Fruit fly (Drosophila melanogaster) whole organism, embryonic: ENCODE measurements around the gene CG12289.

Experiments used
- CG10209 ChIP-seq: fragments of 200-800 bp; sonication (Bioruptor generic); optimal IDR thresholded peaks from 3 replicates; lab custom pipeline; 2017; ENCODE audit warnings: missing biosample characterization, mild to moderate bottlenecking, missing genetic modification characterization, missing genetic modification reagents
- CG10267 ChIP-seq: fragments of 200-800 bp; sonication (Bioruptor generic); optimal IDR thresholded peaks from 2 replicates; lab custom pipeline; 2018; ENCODE audit warnings: missing biosample characterization, mild to moderate bottlenecking, missing genetic modification characterization, moderate library complexity
- CG10654 ChIP-seq: fragments of 200-800 bp; sonication (Bioruptor generic); optimal IDR thresholded peaks from 2 replicates; lab custom pipeline; 2016; ENCODE audit warnings: missing biosample characterization, missing genetic modification characterization
- CG12071 ChIP-seq: fragments of 200-800 bp; sonication (Bioruptor generic); optimal IDR thresholded peaks from 3 replicates; lab custom pipeline; 2018; ENCODE audit warnings: missing biosample characterization, mild to moderate bottlenecking, missing genetic modification characterization
- CG12299 ChIP-seq: fragments of 200-800 bp; sonication (Bioruptor generic); optimal IDR thresholded peaks from 2 replicates; lab custom pipeline; 2018; ENCODE audit warnings: missing biosample characterization, mild to moderate bottlenecking, missing genetic modification characterization
- CG1233 ChIP-seq: fragments of 200-800 bp; sonication (Bioruptor generic); optimal IDR thresholded peaks from 4 replicates; lab custom pipeline; 2018; ENCODE audit warnings: missing biosample characterization, mild to moderate bottlenecking, missing genetic modification characterization
- CG13287 ChIP-seq: fragments of 200-800 bp; sonication (Bioruptor generic); IDR thresholded peaks from 2 replicates; pipeline ENCODE4 v1.3.6; 2022; ENCODE audit warnings: missing biosample characterization, missing genetic modification characterization; ENCODE audit not compliant: partially characterized antibody
- CG14667 ChIP-seq: fragments of 200-800 bp; sonication (Bioruptor generic); IDR thresholded peaks from 2 replicates; pipeline ENCODE4 v1.3.6; 2022; ENCODE audit warnings: missing biosample characterization, missing genetic modification characterization
- CG1529 ChIP-seq: fragments of 200-800 bp; sonication (Bioruptor generic); optimal IDR thresholded peaks from 3 replicates; lab custom pipeline; 2018; ENCODE audit warnings: missing biosample characterization, missing genetic modification characterization
- CG15601 ChIP-seq: fragments of 200-800 bp; sonication (Bioruptor generic); optimal IDR thresholded peaks from 3 replicates; lab custom pipeline; 2019; ENCODE audit warnings: missing biosample characterization, mild to moderate bottlenecking, missing genetic modification characterization, moderate library complexity
- CG15696 ChIP-seq: fragments of 200-800 bp; sonication (Bioruptor generic); optimal IDR thresholded peaks from 2 replicates; lab custom pipeline; 2019; ENCODE audit warnings: missing biosample characterization, mild to moderate bottlenecking, missing genetic modification characterization, moderate library complexity
- CG1792 ChIP-seq: fragments of 200-800 bp; sonication (Bioruptor generic); optimal IDR thresholded peaks from 2 replicates; lab custom pipeline; 2016; ENCODE audit warnings: missing biosample characterization, missing genetic modification characterization
- CG2116 ChIP-seq: fragments of 200-800 bp; sonication (Bioruptor generic); optimal IDR thresholded peaks from 3 replicates; lab custom pipeline; 2018; ENCODE audit warnings: missing biosample characterization, mild to moderate bottlenecking, missing genetic modification characterization
- CG2202 ChIP-seq: fragments of 200-800 bp; sonication (Bioruptor generic); optimal IDR thresholded peaks from 2 replicates; lab custom pipeline; 2018; ENCODE audit warnings: missing biosample characterization, mild to moderate bottlenecking, missing genetic modification characterization
- CG2889 ChIP-seq: fragments of 200-800 bp; sonication (Bioruptor generic); IDR thresholded peaks from 3 replicates; pipeline ENCODE4 v1.3.6; 2022; ENCODE audit warnings: missing biosample characterization, missing genetic modification characterization
- CG31441 ChIP-seq: fragments of 200-800 bp; sonication (Bioruptor generic); IDR thresholded peaks from 2 replicates; pipeline ENCODE4 v1.3.6; 2022; ENCODE audit warnings: missing biosample characterization, missing genetic modification characterization
- CG34224 ChIP-seq: fragments of 200-800 bp; sonication (Bioruptor generic); IDR thresholded peaks from 3 replicates; pipeline ENCODE4 v1.3.6; 2022; ENCODE audit warnings: missing biosample characterization, missing genetic modification characterization; ENCODE audit not compliant: partially characterized antibody
- CG7357 ChIP-seq: fragments of 200-800 bp; sonication (Bioruptor generic); IDR thresholded peaks from 3 replicates; pipeline ENCODE4 v1.3.6; 2022; ENCODE audit warnings: missing biosample characterization, missing genetic modification characterization
- CG8388 ChIP-seq: fragments of 200-800 bp; sonication (Bioruptor generic); optimal IDR thresholded peaks from 2 replicates; lab custom pipeline; 2019; ENCODE audit warnings: missing biosample characterization, mild to moderate bottlenecking, missing genetic modification characterization, moderate library complexity
- CG9437 ChIP-seq: fragments of 200-800 bp; sonication (Bioruptor generic); optimal IDR thresholded peaks from 2 replicates; lab custom pipeline; 2018; ENCODE audit warnings: missing biosample characterization, mild to moderate bottlenecking, missing genetic modification characterization
- CHES-1-like ChIP-seq: fragments of 200-800 bp; sonication (Bioruptor generic); optimal IDR thresholded peaks from 2 replicates; lab custom pipeline; 2016; ENCODE audit warnings: missing biosample characterization, missing genetic modification characterization
- Dbx ChIP-seq: fragments of 200-800 bp; sonication (Bioruptor generic); IDR thresholded peaks from 3 replicates; pipeline ENCODE4 v1.3.6; 2022; ENCODE audit warnings: missing biosample characterization, missing genetic modification characterization
- HLH3B ChIP-seq: fragments of 200-800 bp; sonication (Bioruptor generic); IDR thresholded peaks from 2 replicates; pipeline ENCODE4 v1.3.6; 2022; ENCODE audit warnings: missing biosample characterization, missing genetic modification characterization
- Hr51 ChIP-seq, 2 experiments: fragments of 200-800 bp; sonication (Bioruptor generic); optimal IDR thresholded peaks; 2 replicates in 1 of 2; 3 replicates in 1 of 2; lab custom pipeline; 2016 to 2018; ENCODE audit warnings: missing biosample characterization in 2 of 2, missing genetic modification characterization in 2 of 2, mild to moderate bottlenecking in 1 of 2, moderate library complexity in 1 of 2
- Jarid2 ChIP-seq: fragments of 200-800 bp; sonication (Bioruptor generic); optimal IDR thresholded peaks from 3 replicates; lab custom pipeline; 2017; ENCODE audit warnings: mild to moderate bottlenecking, missing biosample characterization, missing genetic modification reagents, missing genetic modification characterization
- NfI ChIP-seq: fragments of 200-800 bp; sonication (Bioruptor generic); optimal IDR thresholded peaks from 3 replicates; lab custom pipeline; 2018; ENCODE audit warnings: missing biosample characterization, mild to moderate bottlenecking, missing genetic modification characterization, moderate library complexity
- Stat92E ChIP-seq, 3 experiments: fragments of >200 bp in 2 of 3; fragments of 200-800 bp in 1 of 3; sonication (Bioruptor generic) in 1 of 3; optimal IDR thresholded peaks; 2 replicates each; lab custom pipeline; 2017 to 2019; ENCODE audit warnings: missing biosample characterization in 3 of 3, missing genetic modification characterization in 3 of 3, mild to moderate bottlenecking in 1 of 3, moderate library complexity in 1 of 3
- Trl ChIP-seq, 3 experiments: fragments of >200 bp in 2 of 3; fragments of 200-800 bp in 1 of 3; sonication (Bioruptor generic) in 1 of 3; optimal IDR thresholded peaks; 2 replicates in 1 of 3; 3 replicates in 2 of 3; lab custom pipeline; 2016 to 2017; ENCODE audit warnings: missing biosample characterization in 1 of 3, missing genetic modification characterization in 1 of 3
- ab ChIP-seq: fragments of 200-800 bp; sonication (Bioruptor generic); optimal IDR thresholded peaks from 2 replicates; lab custom pipeline; 2016; ENCODE audit warnings: missing biosample characterization, missing genetic modification characterization
- az2 ChIP-seq: fragments of 200-800 bp; sonication (Bioruptor generic); optimal IDR thresholded peaks from 3 replicates; lab custom pipeline; 2016; ENCODE audit warnings: missing biosample characterization, missing genetic modification characterization
- chinmo ChIP-seq: fragments of 200-800 bp; sonication (Bioruptor generic); IDR thresholded peaks from 4 replicates; pipeline ENCODE4 v1.3.6; 2022; ENCODE audit warnings: missing biosample characterization, missing genetic modification characterization; ENCODE audit not compliant: partially characterized antibody
- ci ChIP-seq: fragments of 200-800 bp; sonication (Bioruptor generic); IDR thresholded peaks from 3 replicates; pipeline ENCODE4 v1.3.6; 2022; ENCODE audit warnings: missing biosample characterization, missing genetic modification characterization
- corto ChIP-seq: fragments of 200-800 bp; sonication (Bioruptor generic); optimal IDR thresholded peaks from 2 replicates; lab custom pipeline; 2016; ENCODE audit warnings: missing biosample characterization, mild to moderate bottlenecking, missing genetic modification characterization, moderate library complexity
- gcm2 ChIP-seq: fragments of 200-800 bp; sonication (Bioruptor generic); optimal IDR thresholded peaks from 2 replicates; lab custom pipeline; 2016; ENCODE audit warnings: missing biosample characterization, missing genetic modification characterization
- h ChIP-seq: fragments of >200 bp; optimal IDR thresholded peaks from 2 replicates; lab custom pipeline; 2017
- inv ChIP-seq: fragments of 200-800 bp; sonication (Bioruptor generic); IDR thresholded peaks from 2 replicates; pipeline ENCODE4 v1.3.6; 2022; ENCODE audit warnings: missing biosample characterization, missing genetic modification characterization; ENCODE audit not compliant: partially characterized antibody
- lola ChIP-seq, 3 experiments: fragments of >200 bp in 2 of 3; fragments of 200-800 bp in 1 of 3; sonication (Bioruptor generic) in 1 of 3; optimal IDR thresholded peaks; 2 replicates each; lab custom pipeline; 2017 to 2019; ENCODE audit warnings: missing biosample characterization in 3 of 3, missing genetic modification characterization in 3 of 3, mild to moderate bottlenecking in 1 of 3, moderate library complexity in 1 of 3
- otp ChIP-seq: fragments of 200-800 bp; sonication (Bioruptor generic); IDR thresholded peaks from 3 replicates; pipeline ENCODE4, ENCODE4 v1.3.6; 2022; ENCODE audit warnings: missing biosample characterization, missing genetic modification characterization
- p53 ChIP-seq: fragments of 200-800 bp; sonication (Bioruptor generic); optimal IDR thresholded peaks from 2 replicates; lab custom pipeline; 2016; ENCODE audit warnings: missing biosample characterization, missing genetic modification characterization
- pzg ChIP-seq: fragments of 200-800 bp; sonication (Bioruptor generic); optimal IDR thresholded peaks from 3 replicates; lab custom pipeline; 2018; ENCODE audit warnings: missing biosample characterization, mild to moderate bottlenecking, missing genetic modification characterization, moderate library complexity
- ranshi ChIP-seq: fragments of 200-800 bp; sonication (Bioruptor generic); IDR thresholded peaks from 2 replicates; pipeline ENCODE4 v1.3.6; 2022; ENCODE audit warnings: missing biosample characterization, missing genetic modification characterization
- sim ChIP-seq: fragments of 200-800 bp; sonication (Bioruptor generic); IDR thresholded peaks from 2 replicates; pipeline ENCODE4 v1.3.6; 2022; ENCODE audit warnings: missing biosample characterization, missing genetic modification characterization
- slp2 ChIP-seq: fragments of 200-800 bp; sonication (Bioruptor generic); optimal IDR thresholded peaks from 2 replicates; lab custom pipeline; 2016; ENCODE audit warnings: missing biosample characterization, missing genetic modification characterization
- sqz ChIP-seq: fragments of 200-800 bp; sonication (Bioruptor generic); optimal IDR thresholded peaks from 3 replicates; lab custom pipeline; 2018; ENCODE audit warnings: missing biosample characterization, mild to moderate bottlenecking, missing genetic modification characterization
- ssp ChIP-seq: fragments of 200-800 bp; sonication (Bioruptor generic); IDR thresholded peaks from 2 replicates; pipeline ENCODE4 v1.3.6; 2022; ENCODE audit warnings: missing biosample characterization, missing genetic modification characterization
- trem ChIP-seq: fragments of 200-800 bp; optimal IDR thresholded peaks from 3 replicates; lab custom pipeline; 2019; ENCODE audit warnings: missing biosample characterization, mild to moderate bottlenecking, missing genetic modification characterization, moderate library complexity
- unpg ChIP-seq: fragments of 200-800 bp; sonication (Bioruptor generic); optimal IDR thresholded peaks from 3 replicates; lab custom pipeline; 2018; ENCODE audit warnings: missing biosample characterization, mild to moderate bottlenecking, missing genetic modification characterization, moderate library complexity

CG12289 gene

DNA sequence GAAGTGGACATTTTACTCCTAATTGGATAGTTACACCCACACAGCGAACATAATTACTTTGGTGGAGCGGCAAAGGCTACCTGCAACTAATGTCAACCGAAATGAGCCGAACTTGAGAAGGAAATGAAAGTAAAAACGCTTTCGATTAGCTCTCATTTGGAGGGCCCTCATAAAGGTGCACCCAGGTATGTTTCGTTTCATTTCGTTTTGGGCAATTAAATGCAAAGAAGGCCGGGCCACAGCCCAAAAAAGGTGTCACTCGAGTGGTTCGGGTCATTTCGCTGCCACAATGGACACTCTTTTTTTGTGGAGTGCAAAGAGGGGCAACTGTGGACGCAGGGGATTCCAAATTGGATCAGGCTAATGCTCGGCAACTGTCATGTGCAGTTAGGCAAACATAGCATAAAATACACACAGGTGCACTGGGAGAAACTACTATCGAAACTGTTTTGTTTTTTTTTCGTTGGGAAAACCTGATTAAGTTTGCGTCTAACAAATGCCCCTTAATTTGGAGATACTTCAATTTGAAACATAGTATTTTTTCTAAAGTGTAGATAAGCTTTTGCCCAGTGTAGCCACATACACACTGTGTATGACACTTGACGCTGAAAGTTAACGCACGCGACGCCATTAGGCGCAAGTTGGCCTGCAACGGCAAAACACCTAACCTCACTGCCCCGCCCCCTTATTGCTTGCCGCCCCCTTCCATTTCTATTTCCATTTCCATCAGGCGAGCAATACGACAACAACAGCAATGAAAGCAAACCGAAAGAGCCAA is 41.6 kb downstream of the CG12289 start (continued):
- TF ChIP-seq trem (tag; lab: Kevin White, UChicago), result peak; percentile 32
- no peak for TF ChIP-seq sqz (GFP tag; lab: Kevin White, UChicago)
- TF ChIP-seq CG15601 (tag; lab: Kevin White, UChicago), result peak; percentile 84
- no peak for TF ChIP-seq chinmo (GFP tag; lab: Robert Waterston, UW)
- peak; percentile 94 for TF ChIP-seq ranshi
- TF ChIP-seq unpg (GFP tag; lab: Kevin White, UChicago), result peak; percentile 90
- TF ChIP-seq CG2202 (tag; lab: Kevin White, UChicago), result peak; percentile 80
- peak; percentile 71 for TF ChIP-seq CG12299 (tag; lab: Kevin White, UChicago)
- peak; percentile 98 for TF ChIP-seq ci (GFP tag; lab: Robert Waterston, UW)
- TF ChIP-seq inv (GFP tag; lab: Robert Waterston, UW), result no peak
- peak; percentile 89 for TF ChIP-seq CG10654 (GFP tag; lab: Kevin White, UChicago)
- peak; percentile 80 for TF ChIP-seq CG1529 (GFP tag; lab: Kevin White, UChicago)
- peak; percentile 89 for TF ChIP-seq CG8388 (GFP tag; lab: Kevin White, UChicago)
- peak; percentile 45 for TF ChIP-seq CG10267 (tag; lab: Kevin White, UChicago)
- TF ChIP-seq otp (GFP tag; lab: Robert Waterston, UW), result peak; percentile 95
- TF ChIP-seq CG14667, result peak; percentile 87
- no peak for TF ChIP-seq corto (GFP tag; lab: Kevin White, UChicago)
- TF ChIP-seq, all 482 proteins: peak for 377

DNA sequence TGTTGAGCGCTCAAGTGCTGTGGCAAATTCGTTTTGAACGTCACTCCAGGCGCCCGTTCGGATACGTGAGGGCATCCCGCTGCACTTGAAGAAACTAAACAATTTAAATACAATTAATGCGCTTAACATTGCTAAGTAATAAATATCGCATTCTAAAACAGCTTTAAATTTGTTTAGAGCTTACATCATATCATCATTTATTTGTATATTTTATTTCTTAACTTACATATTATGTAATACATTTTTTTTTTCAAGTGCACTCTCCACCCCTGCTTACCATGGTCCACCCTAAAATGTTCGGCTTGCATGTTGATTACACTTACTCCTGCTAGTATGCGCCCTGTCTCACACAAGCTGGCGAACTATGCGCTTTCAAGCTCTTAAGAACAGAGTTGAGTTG is 42.9 kb downstream of the CG12289 start:
- TF ChIP-seq Jarid2 (GFP tag; lab: Kevin White, UChicago) (peak; percentile 35), slp2 (GFP tag; lab: Kevin White, UChicago) (no peak), CHES-1-like (GFP tag; lab: Kevin White, UChicago) (no peak), lola (GFP tag; optimal IDR thresholded peaks at IDR 0.05; lab: Kevin White, UChicago) (peak in 1 of 3 experiments; percentile 91), CG15696 (tag; lab: Kevin White, UChicago) (peak; percentile 46), ssp (GFP tag; lab: Robert Waterston, UW) (peak; percentile 67), CG7357 (peak; percentile 53; the same call in 1 of the 3 replicates), gcm2 (GFP tag; lab: Kevin White, UChicago) (no peak), CG10267 (tag; lab: Kevin White, UChicago) (peak; percentile 82), CG34224 (GFP tag; lab: Robert Waterston, UW) (no peak), CG31441 (GFP tag; lab: Robert Waterston, UW) (peak; percentile 84), CG1792 (GFP tag; lab: Kevin White, UChicago) (no peak), p53 (GFP tag; lab: Kevin White, UChicago) (no peak), pzg (no peak), Hr51 (GFP tag; optimal IDR thresholded peaks at IDR 0.05; lab: Kevin White, UChicago) (peak; percentile 32 to 51), h (no peak), az2 (GFP tag; lab: Kevin White, UChicago) (peak; percentile 75), CG2889 (GFP tag; lab: Robert Waterston, UW) (no peak), CG1233 (GFP tag; lab: Kevin White, UChicago) (no peak), CG13287 (no peak), sim (GFP tag; lab: Robert Waterston, UW) (peak; percentile 56; the same call in 1 of the 2 replicates), CG12071 (no peak), NfI (no peak), ab (GFP tag; lab: Kevin White, UChicago) (no peak), Dbx (GFP tag; lab: Robert Waterston, UW) (no peak), Trl (optimal IDR thresholded peaks at IDR 0.05; lab: Kevin White, UChicago) (no peak), Trl (GFP tag; optimal IDR thresholded peaks at IDR 0.05; lab: Kevin White, UChicago) (peak; percentile 13), CG10209 (peak; percentile 67), CG9437 (GFP tag; lab: Kevin White, UChicago) (peak; percentile 57), HLH3B (GFP tag; lab: Robert Waterston, UW) (peak; percentile 67), CG2116 (peak; percentile 25), Stat92E (GFP tag; optimal IDR thresholded peaks at IDR 0.05; lab: Kevin White, UChicago) (peak in 1 of 3 experiments; percentile 62)
